Worm (Caenorhabditis elegans) whole organism, L1 larva: ENCODE results near the gene T22F3.8.
"Not testable (repeated sequence)": the region's sequence is repeated elsewhere in the genome, so short reads cannot be mapped to it uniquely, and the experiment has no call there.

Source experiments
- C34B4.2 ChIP-seq: sonication (generic microtip); optimal IDR thresholded peaks from 2 replicates; lab custom pipeline; 2017; ENCODE audit warnings: mild to moderate bottlenecking, missing genetic modification characterization, missing compliant biosample characterization
- F16B12.6 ChIP-seq: fragments of 150-350 bp; optimal IDR thresholded peaks from 2 replicates; lab custom pipeline; 2014; ENCODE audit warnings: missing biosample characterization, missing genetic modification characterization
- Y116A8C.19 ChIP-seq: sonication (generic microtip); optimal IDR thresholded peaks from 2 replicates; lab custom pipeline; 2016; ENCODE audit warnings: missing compliant biosample characterization, missing genetic modification characterization, borderline replicate concordance
- blmp-1 ChIP-seq: fragments of 150-350 bp; optimal IDR thresholded peaks from 2 replicates; lab custom pipeline; 2014; ENCODE audit warnings: missing biosample characterization, missing genetic modification characterization
- ceh-88 ChIP-seq: fragments of 200-800 bp; sonication (Bioruptor generic); IDR thresholded peaks from 2 replicates; pipeline ENCODE4 v1.3.6; 2022; ENCODE audit warnings: missing genetic modification characterization, missing compliant biosample characterization
- dpl-1 ChIP-seq, 3 experiments: fragments of 150-350 bp in 2 of 3; sonication (generic microtip) in 1 of 3; optimal IDR thresholded peaks; 2 replicates each; lab custom pipeline; 2014 to 2017; ENCODE audit warnings: missing biosample characterization in 3 of 3, missing genetic modification characterization in 3 of 3, missing genetic modification reagents in 3 of 3
- dsc-1 ChIP-seq: sonication (generic microtip); optimal IDR thresholded peaks from 2 replicates; lab custom pipeline; 2016; ENCODE audit warnings: mild to moderate bottlenecking, missing genetic modification characterization, missing compliant biosample characterization
- efl-1 ChIP-seq, 4 experiments: fragments of 150-350 bp; optimal IDR thresholded peaks in 3 of 4; peaks in 1 of 4; 1 replicate in 1 of 4; 2 replicates in 3 of 4; lab custom pipeline; 2014; ENCODE audit warnings: missing biosample characterization in 2 of 4, missing genetic modification characterization in 2 of 4, missing genetic modification reagents in 2 of 4
- egl-13 ChIP-seq: sonication (generic microtip); optimal IDR thresholded peaks from 2 replicates; lab custom pipeline; 2016; ENCODE audit warnings: missing genotype, missing genetic modification reagents, missing genetic modification characterization, missing compliant biosample characterization
- elt-2 ChIP-seq: sonication (generic microtip); optimal IDR thresholded peaks from 2 replicates; lab custom pipeline; 2016; ENCODE audit warnings: missing genetic modification characterization, mild to moderate bottlenecking, inconsistent platforms, missing compliant biosample characterization, missing genetic modification reagents
- elt-3 ChIP-seq, 6 experiments: fragments of 150-350 bp in 1 of 6; sonication (generic microtip); optimal IDR thresholded peaks; 2 replicates each; lab custom pipeline; 2017 to 2018; ENCODE audit warnings: missing biosample characterization in 6 of 6, missing genetic modification characterization in 6 of 6, inconsistent platforms in 1 of 6
- hpl-2 ChIP-seq: fragments of 150-350 bp; optimal IDR thresholded peaks from 2 replicates; lab custom pipeline; 2014; ENCODE audit warnings: missing biosample characterization, missing genetic modification reagents, missing genetic modification characterization
- lin-13 ChIP-seq: fragments of 150-350 bp; optimal IDR thresholded peaks from 2 replicates; lab custom pipeline; 2014; ENCODE audit warnings: missing biosample characterization, missing genetic modification reagents, missing genetic modification characterization
- lir-3 ChIP-seq: sonication (generic microtip); optimal IDR thresholded peaks from 2 replicates; lab custom pipeline; 2016; ENCODE audit warnings: mild to moderate bottlenecking, missing genetic modification characterization, moderate library complexity, missing compliant biosample characterization; ENCODE audit not compliant: poor library complexity
- mdl-1 ChIP-seq, 2 experiments: fragments of 150-350 bp; optimal IDR thresholded peaks; 2 replicates each; lab custom pipeline; 2014 to 2017; ENCODE audit warnings: missing biosample characterization in 2 of 2, missing genetic modification characterization in 2 of 2, inconsistent platforms in 1 of 2
- mef-2 ChIP-seq: fragments of 150-350 bp; optimal IDR thresholded peaks from 2 replicates; lab custom pipeline; 2014; ENCODE audit warnings: missing biosample characterization, missing genetic modification characterization
- nhr-11 ChIP-seq: fragments of 150-350 bp; optimal IDR thresholded peaks from 2 replicates; lab custom pipeline; 2014; ENCODE audit warnings: missing biosample characterization, missing genetic modification characterization
- nhr-47 ChIP-seq: sonication (generic microtip); optimal IDR thresholded peaks from 2 replicates; lab custom pipeline; 2016; ENCODE audit warnings: mild to moderate bottlenecking, missing genetic modification characterization, moderate library complexity, missing compliant biosample characterization
- nhr-76 ChIP-seq: sonication (generic microtip); optimal IDR thresholded peaks from 2 replicates; lab custom pipeline; 2017; ENCODE audit warnings: missing biosample characterization, missing genetic modification characterization
- nhr-77 ChIP-seq: fragments of 150-350 bp; optimal IDR thresholded peaks from 2 replicates; lab custom pipeline; 2014; ENCODE audit warnings: missing biosample characterization, missing genetic modification characterization
- nhr-84 ChIP-seq: sonication (generic microtip); optimal IDR thresholded peaks from 2 replicates; lab custom pipeline; 2017; ENCODE audit warnings: missing biosample characterization, missing genetic modification characterization
- sox-4 ChIP-seq: sonication (generic microtip); optimal IDR thresholded peaks from 2 replicates; lab custom pipeline; 2016; ENCODE audit warnings: missing genetic modification characterization, missing compliant biosample characterization
- tlp-1 ChIP-seq: fragments of 150-350 bp; optimal IDR thresholded peaks from 2 replicates; lab custom pipeline; 2014; ENCODE audit warnings: missing biosample characterization, missing genetic modification characterization
- unc-62 ChIP-seq: fragments of 150-350 bp; optimal IDR thresholded peaks from 2 replicates; lab custom pipeline; 2014; ENCODE audit warnings: missing biosample characterization, missing genetic modification reagents, missing genetic modification characterization
- xbp-1 ChIP-seq: sonication (generic microtip); optimal IDR thresholded peaks from 2 replicates; lab custom pipeline; 2016; ENCODE audit warnings: missing genetic modification characterization, missing compliant biosample characterization
- zag-1 ChIP-seq: fragments of 150-350 bp; optimal IDR thresholded peaks from 2 replicates; lab custom pipeline; 2014; ENCODE audit warnings: missing biosample characterization, missing genetic modification characterization
- zip-4 ChIP-seq: fragments of 200-800 bp; sonication (Bioruptor generic); optimal IDR thresholded peaks from 2 replicates; lab custom pipeline; 2018; ENCODE audit warnings: mild to moderate bottlenecking, missing genetic modification characterization, moderate library complexity, missing compliant biosample characterization

T22F3.8 gene

ce11 chrV:3572408-3572807, 32.8 kb downstream of the T22F3.8 start, which contains the start of gene F40C5.1:
Gene F40C5.1 (plus strand): TSS chrV:3572708.
- TF ChIP-seq efl-1 (optimal IDR thresholded peaks at IDR 0.05; lab: Kevin White, UChicago); efl-1 (GFP tag; optimal IDR thresholded peaks at IDR 0.05 in 1 of 2; lab: Kevin White, UChicago); zip-4; hpl-2 (GFP tag; lab: Kevin White, UChicago): not testable (repeated sequence)

ce11 chrV:3570695-3571094, 34.5 kb downstream of the T22F3.8 start, which contains the start of gene F40C5.2:
Gene F40C5.2 (plus strand): TSS chrV:3570995.
- not testable (repeated sequence) for TF ChIP-seq elt-3 (tag; optimal IDR thresholded peaks at IDR 0.05; lab: Kevin White, UChicago); nhr-47 (tag; lab: Kevin White, UChicago); blmp-1 (tag; lab: Kevin White, UChicago)

ce11 chrV:3564335-3564734, 40.9 kb downstream of the T22F3.8 start, which contains the start of gene T24A6.17:
Gene T24A6.17 (minus strand): TSS chrV:3564435.
- not testable (repeated sequence) for TF ChIP-seq nhr-84 (tag; lab: Kevin White, UChicago); sox-4; elt-2

- TF ChIP-seq hpl-2 (GFP tag; lab: Kevin White, UChicago); dsc-1 (tag; lab: Kevin White, UChicago); unc-62 (GFP tag; lab: Kevin White, UChicago): not testable (repeated sequence)
Measured at ce11 chrV:3562824-3563223, 42.4 kb downstream of the T22F3.8 start, which contains the start of gene T24A6.16. Gene T24A6.16 (minus strand): TSS chrV:3562924.

- TF ChIP-seq tlp-1 (tag; lab: Kevin White, UChicago); mdl-1 (tag; optimal IDR thresholded peaks at IDR 0.05; lab: Kevin White, UChicago); elt-3 (tag; optimal IDR thresholded peaks at IDR 0.05; lab: Kevin White, UChicago): not testable (repeated sequence)
Measured at ce11 chrV:3558744-3559143, 46.5 kb downstream of the T22F3.8 start, which contains the start of gene T24A6.1. Gene T24A6.1 (plus strand): TSS chrV:3559044.

- TF ChIP-seq lin-13 = no peak
- TF ChIP-seq, all 84 proteins: peak for 0
Measured at ce11 chrV:3557422-3557821, 47.8 kb downstream of the T22F3.8 start, which contains the start of gene grl-31. Gene grl-31 (minus strand): TSS chrV:3557778.

ce11 chrV:3555986-3556385, 49.2 kb downstream of the T22F3.8 start, which contains the start of gene grl-30:
Gene grl-30 (plus strand): TSS chrV:3556286.
- TF ChIP-seq hpl-2 (GFP tag; lab: Kevin White, UChicago) = no peak

- no peak for TF ChIP-seq dpl-1 (GFP tag; optimal IDR thresholded peaks at IDR 0.05; lab: Kevin White, UChicago)
- no peak for TF ChIP-seq C34B4.2 (tag; lab: Kevin White, UChicago)
- no peak for TF ChIP-seq nhr-77 (tag; lab: Kevin White, UChicago)
- TF ChIP-seq elt-2 = no peak
- no peak for TF ChIP-seq xbp-1 (tag; lab: Kevin White, UChicago)
- TF ChIP-seq nhr-76 = no peak
- TF ChIP-seq unc-62 (GFP tag; lab: Kevin White, UChicago) = no peak
- no peak for TF ChIP-seq ceh-88 (GFP tag; lab: Robert Waterston, UW)
- no peak for TF ChIP-seq zag-1 (tag; lab: Kevin White, UChicago)
- no peak for TF ChIP-seq nhr-11 (tag; lab: Kevin White, UChicago)
- no peak for TF ChIP-seq elt-3 (tag; optimal IDR thresholded peaks at IDR 0.05; lab: Kevin White, UChicago)
- TF ChIP-seq hpl-2 (GFP tag; lab: Kevin White, UChicago) = no peak
- TF ChIP-seq mef-2 (tag; lab: Kevin White, UChicago) = no peak
- TF ChIP-seq egl-13 (tag; lab: Kevin White, UChicago) = no peak
- TF ChIP-seq F16B12.6 = no peak
- no peak for TF ChIP-seq lir-3 (tag; lab: Kevin White, UChicago)
- no peak for TF ChIP-seq Y116A8C.19 (tag; lab: Kevin White, UChicago)
Measured at ce11 chrV:3554869-3555268, 50.4 kb downstream of the T22F3.8 start, which contains the start of gene grl-29. Gene grl-29 (minus strand): TSS chrV:3555236.
